Fruit fly (Drosophila melanogaster): ENCODE data around the gene CG15021.

CG15021 gene

dm6 chr3L:4412974-4413373 lies 23.5 kb upstream of the CG15021 start (continued):
- no peak for TF ChIP-seq CHES-1-like (GFP tag; optimal IDR thresholded peaks at IDR 0.05)
- TF ChIP-seq grau (tag; optimal IDR thresholded peaks at IDR 0.05) = peak; percentile 36
- TF ChIP-seq Kr (GFP tag; optimal IDR thresholded peaks at IDR 0.05) = no peak
- peak; percentile 18 for TF ChIP-seq ATbp (GFP tag; optimal IDR thresholded peaks at IDR 0.05)
- TF ChIP-seq Rx (GFP tag; IDR thresholded peaks at IDR 0.05) = peak; percentile 49; the same call in 1 of the 2 replicates
- peak; percentile 25 for TF ChIP-seq az2 (GFP tag; optimal IDR thresholded peaks at IDR 0.05)
- TF ChIP-seq ERR (GFP tag; optimal IDR thresholded peaks at IDR 0.05) = no peak
- TF ChIP-seq CG3163 (GFP tag; optimal IDR thresholded peaks at IDR 0.05) = no peak
- peak; percentile 21 for TF ChIP-seq disco-r (GFP tag; optimal IDR thresholded peaks at IDR 0.05)
- TF ChIP-seq Trl (optimal IDR thresholded peaks at IDR 0.05) = no peak
- no peak for TF ChIP-seq Trl (GFP tag; optimal IDR thresholded peaks at IDR 0.05)
- peak; percentile 5 for TF ChIP-seq PHDP (tag; optimal IDR thresholded peaks at IDR 0.05)
- TF ChIP-seq CG10959 (GFP tag; IDR thresholded peaks at IDR 0.05) = no peak
- TF ChIP-seq CG43689 (GFP tag; IDR thresholded peaks at IDR 0.05) = no peak
- TF ChIP-seq btn (GFP tag; optimal IDR thresholded peaks at IDR 0.05) = no peak
- TF ChIP-seq sens-2 (GFP tag; IDR thresholded peaks at IDR 0.05) = peak; percentile 49; the same call in 1 of the 2 replicates
- no peak for TF ChIP-seq trh (GFP tag; optimal IDR thresholded peaks at IDR 0.05)
- no peak for TF ChIP-seq usp (GFP tag; optimal IDR thresholded peaks at IDR 0.05)
- TF ChIP-seq Pdp1 (GFP tag; optimal IDR thresholded peaks at IDR 0.05) = peak; percentile 13 to 55
- TF ChIP-seq Xbp1 (GFP tag; optimal IDR thresholded peaks at IDR 0.05) = peak; percentile 64
- TF ChIP-seq gfzf (GFP tag; optimal IDR thresholded peaks at IDR 0.05) = no peak
- no peak for TF ChIP-seq CG17186 (GFP tag; optimal IDR thresholded peaks at IDR 0.05)
- TF ChIP-seq CG1647 (GFP tag; optimal IDR thresholded peaks at IDR 0.05) = no peak
- no peak for TF ChIP-seq dan (GFP tag; IDR thresholded peaks at IDR 0.05)
- TF ChIP-seq Dfd (GFP tag; optimal IDR thresholded peaks at IDR 0.05) = no peak
- TF ChIP-seq Hmx (GFP tag; optimal IDR thresholded peaks at IDR 0.05) = peak; percentile 57
- TF ChIP-seq CG4360 (GFP tag; IDR thresholded peaks at IDR 0.05) = no peak
- peak; percentile 78; the same call in 2 of the 3 replicates for TF ChIP-seq CG34422 (GFP tag; IDR thresholded peaks at IDR 0.05)
- TF ChIP-seq Bdp1 (GFP tag; optimal IDR thresholded peaks at IDR 0.05) = peak; percentile 3
- TF ChIP-seq bcd (GFP tag; optimal IDR thresholded peaks at IDR 0.05) = peak; percentile 37
- no peak for TF ChIP-seq Bgb (GFP tag; IDR thresholded peaks at IDR 0.05; ENCODE audit: partially characterized antibody)
- TF ChIP-seq Dad (GFP tag; optimal IDR thresholded peaks at IDR 0.05) = peak; percentile 19
- peak in 1 of 2 experiments; percentile 5 for TF ChIP-seq Eip74EF (GFP tag; optimal IDR thresholded peaks at IDR 0.05)
- peak; percentile 72; the same call in 2 of the 3 replicates for TF ChIP-seq CG14050 (GFP tag; IDR thresholded peaks at IDR 0.05)
- TF ChIP-seq CG11504 (tag; optimal IDR thresholded peaks at IDR 0.05) = peak; percentile 8
- TF ChIP-seq CG2712 (tag; optimal IDR thresholded peaks at IDR 0.05) = no peak
- TF ChIP-seq CG32767 (GFP tag; IDR thresholded peaks at IDR 0.05) = peak; percentile 34; the same call in 1 of the 2 replicates
- peak; percentile 62; the same call in 1 of the 2 replicates for TF ChIP-seq CG10366 (GFP tag; IDR thresholded peaks at IDR 0.05)
- peak; percentile 55; the same call in 1 of the 3 replicates for TF ChIP-seq ase (GFP tag; IDR thresholded peaks at IDR 0.05)
- TF ChIP-seq Jarid2 (GFP tag; optimal IDR thresholded peaks at IDR 0.05) = peak; percentile 5
- no peak for TF ChIP-seq CG13296 (GFP tag; optimal IDR thresholded peaks at IDR 0.05)
- TF ChIP-seq ken (GFP tag; IDR thresholded peaks at IDR 0.05) = no peak
- TF ChIP-seq h (optimal IDR thresholded peaks at IDR 0.05) = no peak
- 0 out of 3 replicates have a peak, but pooled peaks have one; percentile 39 for TF ChIP-seq C15 (GFP tag; IDR thresholded peaks at IDR 0.05)
- no peak for TF ChIP-seq pita (GFP tag; optimal IDR thresholded peaks at IDR 0.05)
- TF ChIP-seq CG30020 (tag; optimal IDR thresholded peaks at IDR 0.05) = no peak
- TF ChIP-seq Hand (GFP tag; optimal IDR thresholded peaks at IDR 0.05) = no peak
- TF ChIP-seq CG17568 (GFP tag; optimal IDR thresholded peaks at IDR 0.05) = no peak
- TF ChIP-seq Neu2 (GFP tag; optimal IDR thresholded peaks at IDR 0.05; ENCODE audit: borderline replicate concordance) = no peak
- no peak for TF ChIP-seq cas (GFP tag; IDR thresholded peaks at IDR 0.05)
- TF ChIP-seq Ada2b (GFP tag; IDR thresholded peaks at IDR 0.05) = peak; percentile 67
- no peak for TF ChIP-seq CG18476 (GFP tag; optimal IDR thresholded peaks at IDR 0.05)
